Fruit fly (Drosophila melanogaster) whole organism, adult: ENCODE results near the gene Vm26Ab.

ENCODE experiments used
- CG11617 ChIP-seq: fragments of 200-800 bp; sonication (Bioruptor generic); optimal IDR thresholded peaks from 2 replicates; lab custom pipeline; 2017; ENCODE audit warnings: mild to moderate bottlenecking, missing biosample characterization, missing genetic modification reagents, missing genetic modification characterization
- CG12768 ChIP-seq: fragments of 200-800 bp; sonication (Bioruptor generic); optimal IDR thresholded peaks from 2 replicates; lab custom pipeline; 2017; ENCODE audit warnings: missing biosample characterization, missing genetic modification characterization, mild to moderate bottlenecking, moderate library complexity, missing genetic modification reagents
- CG14711 ChIP-seq: fragments of 200-800 bp; sonication (Bioruptor generic); optimal IDR thresholded peaks from 2 replicates; lab custom pipeline; 2018; ENCODE audit warnings: missing biosample characterization, mild to moderate bottlenecking, missing genetic modification characterization, moderate library complexity
- CG1620 ChIP-seq: fragments of 200-800 bp; sonication (Bioruptor generic); optimal IDR thresholded peaks from 2 replicates; lab custom pipeline; 2016; ENCODE audit warnings: missing biosample characterization, missing genetic modification characterization
- CG33017 ChIP-seq: fragments of 200-800 bp; sonication (Bioruptor generic); optimal IDR thresholded peaks from 2 replicates; lab custom pipeline; 2018; ENCODE audit warnings: missing biosample characterization, mild to moderate bottlenecking, missing genetic modification characterization, moderate library complexity
- CG5204 ChIP-seq: fragments of 200-800 bp; sonication (Bioruptor generic); optimal IDR thresholded peaks from 2 replicates; lab custom pipeline; 2016; ENCODE audit warnings: missing biosample characterization, missing genetic modification characterization
- CG7045 ChIP-seq: fragments of 200-800 bp; sonication (Bioruptor generic); optimal IDR thresholded peaks from 2 replicates; lab custom pipeline; 2017; ENCODE audit warnings: missing biosample characterization, mild to moderate bottlenecking, missing genetic modification characterization
- CG7101 ChIP-seq: fragments of 200-800 bp; sonication (Bioruptor generic); optimal IDR thresholded peaks from 2 replicates; lab custom pipeline; 2018; ENCODE audit warnings: missing biosample characterization, mild to moderate bottlenecking, missing genetic modification characterization, moderate library complexity
- Clk ChIP-seq: fragments of 200-800 bp; sonication (Bioruptor generic); optimal IDR thresholded peaks from 2 replicates; lab custom pipeline; 2017; ENCODE audit warnings: missing biosample characterization, missing genetic modification characterization
- Crg-1 ChIP-seq: fragments of 200-800 bp; sonication (Bioruptor generic); optimal IDR thresholded peaks from 2 replicates; lab custom pipeline; 2016; ENCODE audit warnings: missing biosample characterization, missing genetic modification characterization
- Hr96 ChIP-seq: fragments of 200-800 bp; sonication (Bioruptor generic); optimal IDR thresholded peaks from 2 replicates; lab custom pipeline; 2016; ENCODE audit warnings: missing biosample characterization, missing genetic modification characterization
- Mnt ChIP-seq: fragments of 200-800 bp; sonication (Bioruptor generic); optimal IDR thresholded peaks from 2 replicates; lab custom pipeline; 2016; ENCODE audit warnings: missing biosample characterization, mild to moderate bottlenecking, missing genetic modification characterization
- bab1 ChIP-seq: fragments of 200-800 bp; sonication (Bioruptor generic); optimal IDR thresholded peaks from 3 replicates; lab custom pipeline; 2019; ENCODE audit warnings: missing biosample characterization, mild to moderate bottlenecking, missing genetic modification characterization, moderate library complexity
- cic ChIP-seq: fragments of 200-800 bp; sonication (Bioruptor generic); optimal IDR thresholded peaks from 2 replicates; lab custom pipeline; 2017; ENCODE audit warnings: missing biosample characterization, mild to moderate bottlenecking, missing genetic modification characterization, moderate library complexity
- cnc ChIP-seq, 2 experiments: fragments of >200 bp; optimal IDR thresholded peaks; 2 replicates each; lab custom pipeline; 2017
- kay ChIP-seq: fragments of 200-800 bp; sonication (Bioruptor generic); peaks from one replicate; lab custom pipeline; 2016; ENCODE audit warnings: missing biosample characterization, missing genetic modification characterization, borderline replicate concordance
- ovo ChIP-seq: fragments of 200-800 bp; sonication (Bioruptor generic); optimal IDR thresholded peaks from 2 replicates; lab custom pipeline; 2016; ENCODE audit warnings: missing biosample characterization, missing genetic modification characterization
- pad ChIP-seq: fragments of 200-800 bp; sonication (Bioruptor generic); optimal IDR thresholded peaks from 3 replicates; lab custom pipeline; 2017; ENCODE audit warnings: missing biosample characterization, missing genetic modification characterization, mild to moderate bottlenecking, moderate library complexity, missing genetic modification reagents
- tj ChIP-seq: fragments of 200-800 bp; sonication (Bioruptor generic); optimal IDR thresholded peaks from 3 replicates; lab custom pipeline; 2017; ENCODE audit warnings: missing biosample characterization, mild to moderate bottlenecking, missing genetic modification characterization, moderate library complexity
- toe ChIP-seq: fragments of 200-800 bp; sonication (Bioruptor generic); optimal IDR thresholded peaks from 2 replicates; lab custom pipeline; 2016; ENCODE audit warnings: missing biosample characterization, missing genetic modification characterization

Gene Vm26Ab

dm6 chr2L:5963251-5963650 lies 6.4 kb downstream of the Vm26Ab start:
- no peak for TF ChIP-seq pad (GFP tag; lab: Kevin White, UChicago)
- no peak for TF ChIP-seq tj (GFP tag; lab: Kevin White, UChicago)
- no peak for TF ChIP-seq ovo (GFP tag; lab: Kevin White, UChicago)
- TF ChIP-seq CG1620 (GFP tag; lab: Kevin White, UChicago), result no peak
- TF ChIP-seq CG12768 (GFP tag; lab: Kevin White, UChicago), result no peak
- TF ChIP-seq Crg-1 (GFP tag; lab: Kevin White, UChicago), result no peak
- no peak for TF ChIP-seq Clk (GFP tag; lab: Kevin White, UChicago)
- no peak for TF ChIP-seq toe (GFP tag; lab: Kevin White, UChicago)
- TF ChIP-seq CG5204, result no peak
- TF ChIP-seq kay (GFP tag; lab: Kevin White, UChicago), result no peak
- no peak for TF ChIP-seq cic
- no peak for TF ChIP-seq CG14711
- no peak for TF ChIP-seq Mnt
- TF ChIP-seq bab1, result no peak
- no peak for TF ChIP-seq CG7101
- TF ChIP-seq CG7045 (GFP tag; lab: Kevin White, UChicago), result no peak

dm6 chr2L:5964211-5964610 lies 7.4 kb downstream of the Vm26Ab start:
- TF ChIP-seq Hr96 (GFP tag; lab: Kevin White, UChicago) (no peak), kay (GFP tag; lab: Kevin White, UChicago) (no peak), tj (GFP tag; lab: Kevin White, UChicago) (peak; percentile 94), toe (GFP tag; lab: Kevin White, UChicago) (no peak), cic (no peak), ovo (GFP tag; lab: Kevin White, UChicago) (no peak)

- TF ChIP-seq CG7101 (no peak), CG11617 (GFP tag; lab: Kevin White, UChicago) (no peak), CG14711 (no peak), Clk (GFP tag; lab: Kevin White, UChicago) (no peak), cic (no peak), cnc (optimal IDR thresholded peaks at IDR 0.05; lab: Kevin White, UChicago) (no peak)
These were observed 8.0 kb downstream of the Vm26Ab start, which contains the start of gene psd for dm6 chr2L:5964851-5965250. Gene psd (minus strand): TSS chr2L:5964951.

- TF ChIP-seq tj (GFP tag; lab: Kevin White, UChicago), result peak; percentile 99
- no peak for TF ChIP-seq CG33017 (tag; lab: Kevin White, UChicago)
- TF ChIP-seq bab1, result peak; percentile 21
- TF ChIP-seq ovo (GFP tag; lab: Kevin White, UChicago), result no peak
These were observed 11.2 kb downstream of the Vm26Ab start, which contains the start of the genes CG13992 and Ucp4C for dm6 chr2L:5967702-5968616. Gene CG13992 (minus strand): TSS chr2L:5967752. Gene Ucp4C (plus strand): TSS chr2L:5968566.

- TF ChIP-seq CG33017 (tag; lab: Kevin White, UChicago), result no peak
- TF ChIP-seq toe (GFP tag; lab: Kevin White, UChicago), result no peak
- no peak for TF ChIP-seq Hr96 (GFP tag; lab: Kevin White, UChicago)
- no peak for TF ChIP-seq Mnt
- no peak for TF ChIP-seq Clk (GFP tag; lab: Kevin White, UChicago)
- no peak for TF ChIP-seq bab1
- TF ChIP-seq CG1620 (GFP tag; lab: Kevin White, UChicago), result no peak
- no peak for TF ChIP-seq CG12768 (GFP tag; lab: Kevin White, UChicago)
- TF ChIP-seq CG14711, result no peak
- no peak for TF ChIP-seq CG7101
- TF ChIP-seq pad (GFP tag; lab: Kevin White, UChicago), result no peak
- no peak for TF ChIP-seq tj (GFP tag; lab: Kevin White, UChicago)
- no peak for TF ChIP-seq Crg-1 (GFP tag; lab: Kevin White, UChicago)
- no peak for TF ChIP-seq CG11617 (GFP tag; lab: Kevin White, UChicago)
- TF ChIP-seq cnc (optimal IDR thresholded peaks at IDR 0.05; lab: Kevin White, UChicago), result no peak
These were observed 12.8 kb downstream of the Vm26Ab start, which contains the start of gene Ucp4B for dm6 chr2L:5969559-5969958. Gene Ucp4B (plus strand): TSS chr2L:5969859.

dm6 chr2L:5971093-5971808 lies 14.4 kb downstream of the Vm26Ab start:
- TF ChIP-seq CG33017 (tag; lab: Kevin White, UChicago), result no peak
- TF ChIP-seq ovo (GFP tag; lab: Kevin White, UChicago), result no peak

- no peak for TF ChIP-seq CG7101
These were observed 15.2 kb downstream of the Vm26Ab start for dm6 chr2L:5972005-5972404.
